Fruit fly (Drosophila melanogaster) whole organism, embryonic: Measurements from ENCODE around the gene CG32706.

ENCODE experiments used
- Adf1 ChIP-seq: fragments of 200-800 bp; sonication (Bioruptor generic); IDR thresholded peaks from 2 replicates; pipeline ENCODE4 v1.3.6; 2022; ENCODE audit warnings: missing biosample characterization, missing genetic modification characterization
- Aef1 ChIP-seq: fragments of 200-800 bp; sonication (Bioruptor generic); IDR thresholded peaks from 3 replicates; pipeline ENCODE4 v1.3.6; 2022; ENCODE audit warnings: missing biosample characterization, missing genetic modification characterization
- Atf-2 ChIP-seq: fragments of 200-800 bp; sonication (Bioruptor generic); optimal IDR thresholded peaks from 2 replicates; lab custom pipeline; 2016; ENCODE audit warnings: missing biosample characterization, missing genetic modification characterization
- B-H1 ChIP-seq: fragments of 200-800 bp; sonication (Bioruptor generic); IDR thresholded peaks from 3 replicates; pipeline ENCODE4 v1.3.6; 2022; ENCODE audit warnings: missing biosample characterization, missing genetic modification characterization
- Bgb ChIP-seq: fragments of 200-800 bp; sonication (Bioruptor generic); IDR thresholded peaks from 2 replicates; pipeline ENCODE4 v1.3.6; 2022; ENCODE audit warnings: missing biosample characterization, missing genetic modification characterization; ENCODE audit not compliant: partially characterized antibody
- CG10147 ChIP-seq: fragments of 200-800 bp; sonication (Bioruptor generic); optimal IDR thresholded peaks from 2 replicates; lab custom pipeline; 2019; ENCODE audit warnings: missing biosample characterization, mild to moderate bottlenecking, missing genetic modification characterization, moderate library complexity
- CG10209 ChIP-seq: fragments of 200-800 bp; sonication (Bioruptor generic); optimal IDR thresholded peaks from 3 replicates; lab custom pipeline; 2017; ENCODE audit warnings: missing biosample characterization, mild to moderate bottlenecking, missing genetic modification characterization, missing genetic modification reagents
- CG10462 ChIP-seq: fragments of 200-800 bp; sonication (Bioruptor generic); optimal IDR thresholded peaks from 2 replicates; lab custom pipeline; 2016; ENCODE audit warnings: missing biosample characterization, missing genetic modification characterization
- CG12391 ChIP-seq: fragments of 200-800 bp; sonication (Bioruptor generic); optimal IDR thresholded peaks from 3 replicates; lab custom pipeline; 2018; ENCODE audit warnings: missing biosample characterization, mild to moderate bottlenecking, missing genetic modification characterization, moderate library complexity
- CG12659 ChIP-seq: fragments of 200-800 bp; sonication (Bioruptor generic); optimal IDR thresholded peaks from 3 replicates; lab custom pipeline; 2017; ENCODE audit warnings: mild to moderate bottlenecking, missing biosample characterization, missing genetic modification reagents, missing genetic modification characterization
- CG12744 ChIP-seq: fragments of 200-800 bp; sonication (Bioruptor generic); optimal IDR thresholded peaks from 2 replicates; lab custom pipeline; 2016; ENCODE audit warnings: missing biosample characterization, missing genetic modification characterization
- CG14050 ChIP-seq: fragments of 200-800 bp; sonication (Bioruptor generic); IDR thresholded peaks from 3 replicates; pipeline ENCODE4 v1.3.6; 2022; ENCODE audit warnings: missing biosample characterization, missing genetic modification characterization
- CG15269 ChIP-seq: fragments of 200-800 bp; sonication (Bioruptor generic); optimal IDR thresholded peaks from 2 replicates; lab custom pipeline; 2018; ENCODE audit warnings: missing biosample characterization, mild to moderate bottlenecking, missing genetic modification characterization, moderate library complexity
- CG16813 ChIP-seq: fragments of 200-800 bp; sonication (Bioruptor generic); IDR thresholded peaks from 3 replicates; pipeline ENCODE4 v1.3.6; 2022; ENCODE audit warnings: missing biosample characterization, missing genetic modification characterization; ENCODE audit not compliant: partially characterized antibody
- CG17359 ChIP-seq: fragments of 200-800 bp; sonication (Bioruptor generic); optimal IDR thresholded peaks from 3 replicates; lab custom pipeline; 2018; ENCODE audit warnings: missing biosample characterization, mild to moderate bottlenecking, missing genetic modification characterization, moderate library complexity
- CG17361 ChIP-seq: fragments of 200-800 bp; sonication (Bioruptor generic); IDR thresholded peaks from 3 replicates; pipeline ENCODE4 v1.3.6; 2022; ENCODE audit warnings: missing biosample characterization, missing genetic modification characterization
- CG2712 ChIP-seq: fragments of 200-800 bp; optimal IDR thresholded peaks from 3 replicates; lab custom pipeline; 2019; ENCODE audit warnings: missing biosample characterization, mild to moderate bottlenecking, missing genetic modification characterization, moderate library complexity
- CG2875 ChIP-seq: fragments of 200-800 bp; sonication (Bioruptor generic); optimal IDR thresholded peaks from 2 replicates; lab custom pipeline; 2017; ENCODE audit warnings: missing biosample characterization, mild to moderate bottlenecking, missing genetic modification characterization, missing genetic modification reagents
- CG31224 ChIP-seq: fragments of 200-800 bp; sonication (Bioruptor generic); IDR thresholded peaks from 2 replicates; pipeline ENCODE4 v1.3.6; 2022; ENCODE audit warnings: missing biosample characterization, missing genetic modification characterization
- CG7556 ChIP-seq: fragments of 200-800 bp; sonication (Bioruptor generic); optimal IDR thresholded peaks from 2 replicates; lab custom pipeline; 2017; ENCODE audit warnings: missing biosample characterization, mild to moderate bottlenecking, missing genetic modification characterization
- CG9609 ChIP-seq: fragments of 200-800 bp; sonication (Bioruptor generic); optimal IDR thresholded peaks from 3 replicates; lab custom pipeline; 2016; ENCODE audit warnings: missing biosample characterization, missing genetic modification characterization
- CG9727 ChIP-seq: fragments of 200-800 bp; sonication (Bioruptor generic); optimal IDR thresholded peaks from 3 replicates; lab custom pipeline; 2017; ENCODE audit warnings: missing biosample characterization, mild to moderate bottlenecking, missing genetic modification characterization
- CG9932 ChIP-seq: fragments of 200-800 bp; sonication (Bioruptor generic); IDR thresholded peaks from 2 replicates; pipeline ENCODE4 v1.3.6; 2022; ENCODE audit warnings: missing biosample characterization, missing genetic modification characterization
- Drgx ChIP-seq: fragments of 200-800 bp; sonication (Bioruptor generic); IDR thresholded peaks from 2 replicates; pipeline ENCODE4 v1.3.6; 2022; ENCODE audit warnings: missing biosample characterization, missing genetic modification characterization
- Ets65A ChIP-seq: fragments of 200-800 bp; sonication (Bioruptor generic); peaks from one replicate; lab custom pipeline; 2016; ENCODE audit warnings: missing biosample characterization, missing genetic modification characterization
- Ets97D ChIP-seq: fragments of 200-800 bp; sonication (Bioruptor generic); optimal IDR thresholded peaks from 3 replicates; lab custom pipeline; 2016; ENCODE audit warnings: missing biosample characterization, missing genetic modification characterization
- Fer1 ChIP-seq: fragments of 200-800 bp; sonication (Bioruptor generic); optimal IDR thresholded peaks from 2 replicates; lab custom pipeline; 2017; ENCODE audit warnings: missing biosample characterization, mild to moderate bottlenecking, missing genetic modification characterization
- H15 ChIP-seq: fragments of 200-800 bp; sonication (Bioruptor generic); IDR thresholded peaks from 3 replicates; pipeline ENCODE4 v1.3.6; 2022; ENCODE audit warnings: missing biosample characterization, missing genetic modification characterization
- Jarid2 ChIP-seq: fragments of 200-800 bp; sonication (Bioruptor generic); optimal IDR thresholded peaks from 3 replicates; lab custom pipeline; 2017; ENCODE audit warnings: mild to moderate bottlenecking, missing biosample characterization, missing genetic modification reagents, missing genetic modification characterization
- Med ChIP-seq: fragments of 200-800 bp; sonication (Bioruptor generic); peaks from one replicate; lab custom pipeline; 2016; ENCODE audit warnings: missing biosample characterization, missing genetic modification characterization, mild to moderate bottlenecking, inconsistent platforms, moderate library complexity
- Myb ChIP-seq: fragments of 200-800 bp; sonication (Bioruptor generic); optimal IDR thresholded peaks from 2 replicates; lab custom pipeline; 2016; ENCODE audit warnings: missing biosample characterization, missing genetic modification characterization
- Scr ChIP-seq: fragments of 200-800 bp; sonication (Bioruptor generic); IDR thresholded peaks from 2 replicates; pipeline ENCODE4 v1.3.6; 2022; ENCODE audit warnings: missing biosample characterization, missing genetic modification characterization; ENCODE audit not compliant: partially characterized antibody
- Sin3A ChIP-seq: fragments of >200 bp; optimal IDR thresholded peaks from 2 replicates; lab custom pipeline; 2018
- Ssrp ChIP-seq: fragments of 200-800 bp; sonication (Bioruptor generic); optimal IDR thresholded peaks from 2 replicates; lab custom pipeline; 2018; ENCODE audit warnings: missing biosample characterization, mild to moderate bottlenecking, missing genetic modification characterization, moderate library complexity
- ab ChIP-seq: fragments of 200-800 bp; sonication (Bioruptor generic); optimal IDR thresholded peaks from 2 replicates; lab custom pipeline; 2016; ENCODE audit warnings: missing biosample characterization, missing genetic modification characterization
- ase ChIP-seq: fragments of 200-800 bp; sonication (Bioruptor generic); IDR thresholded peaks from 3 replicates; pipeline ENCODE4 v1.3.6; 2022; ENCODE audit warnings: missing biosample characterization, missing genetic modification characterization
- bigmax ChIP-seq: fragments of 200-800 bp; sonication (Bioruptor generic); optimal IDR thresholded peaks from 2 replicates; lab custom pipeline; 2018; ENCODE audit warnings: missing biosample characterization, mild to moderate bottlenecking, missing genetic modification characterization
- danr ChIP-seq: fragments of 200-800 bp; sonication (Bioruptor generic); IDR thresholded peaks from 2 replicates; pipeline ENCODE4 v1.3.6; 2022; ENCODE audit warnings: missing biosample characterization, missing genetic modification characterization
- grau ChIP-seq: fragments of 200-800 bp; optimal IDR thresholded peaks from 3 replicates; lab custom pipeline; 2019; ENCODE audit warnings: missing biosample characterization, mild to moderate bottlenecking, missing genetic modification characterization, moderate library complexity
- ham ChIP-seq: fragments of 200-800 bp; sonication (Bioruptor generic); IDR thresholded peaks from 2 replicates; pipeline ENCODE4 v1.3.6; 2022; ENCODE audit warnings: missing biosample characterization, missing genetic modification characterization
- knrl ChIP-seq: fragments of 200-800 bp; sonication (Bioruptor generic); IDR thresholded peaks from 3 replicates; pipeline ENCODE4 v1.3.6; 2022; ENCODE audit warnings: missing biosample characterization, missing genetic modification characterization; ENCODE audit not compliant: partially characterized antibody
- org-1 ChIP-seq: fragments of 200-800 bp; sonication (Bioruptor generic); optimal IDR thresholded peaks from 2 replicates; lab custom pipeline; 2017; ENCODE audit warnings: missing biosample characterization, missing genetic modification characterization
- row ChIP-seq: fragments of 200-800 bp; sonication (Bioruptor generic); IDR thresholded peaks from 3 replicates; pipeline ENCODE4 v1.3.6; 2022; ENCODE audit warnings: missing biosample characterization, missing genetic modification characterization
- salm ChIP-seq: fragments of 200-800 bp; sonication (Bioruptor generic); optimal IDR thresholded peaks from 2 replicates; lab custom pipeline; 2018; ENCODE audit warnings: missing biosample characterization, mild to moderate bottlenecking, missing genetic modification characterization
- sens-2 ChIP-seq: fragments of 200-800 bp; sonication (Bioruptor generic); IDR thresholded peaks from 2 replicates; pipeline ENCODE4 v1.3.6; 2022; ENCODE audit warnings: missing biosample characterization, missing genetic modification characterization
- seq ChIP-seq: fragments of 200-800 bp; sonication (Bioruptor generic); IDR thresholded peaks from 2 replicates; pipeline ENCODE4 v1.3.6; 2022; ENCODE audit warnings: missing biosample characterization, missing genetic modification characterization
- sqz ChIP-seq: fragments of 200-800 bp; sonication (Bioruptor generic); optimal IDR thresholded peaks from 3 replicates; lab custom pipeline; 2018; ENCODE audit warnings: missing biosample characterization, mild to moderate bottlenecking, missing genetic modification characterization
- vnd ChIP-seq: fragments of 200-800 bp; sonication (Bioruptor generic); IDR thresholded peaks from 3 replicates; pipeline ENCODE4 v1.3.6; 2022; ENCODE audit warnings: missing biosample characterization, missing genetic modification characterization; ENCODE audit not compliant: partially characterized antibody
- vvl ChIP-seq: fragments of 200-800 bp; sonication (Bioruptor generic); IDR thresholded peaks from 2 replicates; pipeline ENCODE4 v1.3.6; 2022; ENCODE audit warnings: missing biosample characterization, missing genetic modification characterization
- zf30C ChIP-seq: fragments of 200-800 bp; sonication (Bioruptor generic); optimal IDR thresholded peaks from 3 replicates; lab custom pipeline; 2018; ENCODE audit warnings: missing biosample characterization, mild to moderate bottlenecking, missing genetic modification characterization

The CG32706 gene

DNA sequence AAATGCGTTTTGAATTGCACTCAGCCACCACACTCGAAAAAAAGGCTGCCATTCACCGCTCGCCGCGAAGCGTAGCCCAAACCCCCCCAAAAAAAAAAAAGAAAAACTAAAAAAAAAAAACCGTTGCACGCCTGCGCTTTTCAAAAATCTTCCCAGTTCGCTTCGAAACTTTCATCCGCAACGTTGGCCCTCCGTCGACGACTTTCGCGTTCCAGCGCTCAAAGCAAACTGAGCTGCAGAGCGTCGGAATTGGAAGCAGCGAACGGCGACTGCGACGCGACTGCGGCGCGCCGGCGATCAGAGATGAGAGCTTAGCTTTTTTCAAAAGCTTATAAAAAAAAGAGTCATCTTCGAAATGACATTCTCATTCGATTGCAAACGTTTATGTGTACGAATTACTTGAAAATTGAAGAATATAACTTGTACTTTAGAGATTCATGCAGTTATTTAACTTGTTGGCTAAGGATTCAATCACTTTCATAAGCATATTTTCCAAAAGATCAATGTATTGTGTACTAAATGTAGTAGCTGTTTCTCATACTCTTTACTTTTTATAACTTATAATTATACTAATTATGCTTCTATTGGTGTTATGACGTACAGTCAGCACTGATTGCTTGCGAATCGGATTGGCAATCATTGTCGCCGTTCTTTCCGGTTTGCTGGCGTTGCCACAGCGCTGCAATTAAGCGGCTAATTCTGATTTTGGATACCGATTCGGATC, 19.0 kb upstream of the CG32706 start, which contains the start of gene CG15365 (continued):
- peak; percentile 47; the same call in 1 of the 2 replicates for TF ChIP-seq Drgx
- no peak for TF ChIP-seq danr (GFP tag; lab: Robert Waterston, UW)
- peak; percentile 9 for TF ChIP-seq CG15269 (tag; lab: Kevin White, UChicago)
- TF ChIP-seq Jarid2 (GFP tag; lab: Kevin White, UChicago) = peak; percentile 82
- peak; percentile 21; the same call in 1 of the 2 replicates for TF ChIP-seq vvl (GFP tag; lab: Robert Waterston, UW)
- no peak for TF ChIP-seq ase (GFP tag; lab: Robert Waterston, UW)
- peak; percentile 3 for TF ChIP-seq CG2712
- no peak for TF ChIP-seq Fer1 (GFP tag; lab: Kevin White, UChicago)
- peak; percentile 94 for TF ChIP-seq Adf1
- TF ChIP-seq CG9609 (GFP tag; lab: Kevin White, UChicago) = no peak
- peak; percentile 43 for TF ChIP-seq Myb
- peak; percentile 64 for TF ChIP-seq Ets65A
- TF ChIP-seq CG9932 = 0 out of 2 replicates have a peak, but pooled peaks have one; percentile 21
- peak; percentile 50; the same call in 1 of the 2 replicates for TF ChIP-seq Bgb (GFP tag; lab: Robert Waterston, UW)
- no peak for TF ChIP-seq Aef1 (GFP tag; lab: Robert Waterston, UW)
- peak; percentile 47 for TF ChIP-seq row (GFP tag; lab: Robert Waterston, UW)
- TF ChIP-seq knrl (GFP tag; lab: Robert Waterston, UW) = peak; percentile 32; the same call in 1 of the 3 replicates
- TF ChIP-seq sqz (GFP tag; lab: Kevin White, UChicago) = peak; percentile 58
- TF ChIP-seq CG17359 (tag; lab: Kevin White, UChicago) = peak; percentile 35
- no peak for TF ChIP-seq CG14050 (GFP tag; lab: Robert Waterston, UW)
- TF ChIP-seq CG7556 (GFP tag; lab: Kevin White, UChicago) = no peak
- TF ChIP-seq Ets97D (GFP tag; lab: Kevin White, UChicago) = no peak
- TF ChIP-seq CG17361 = 0 out of 3 replicates have a peak, but pooled peaks have one; percentile 9
- no peak for TF ChIP-seq CG12391 (tag; lab: Kevin White, UChicago)
- peak; percentile 32; the same call in 1 of the 3 replicates for TF ChIP-seq CG16813 (GFP tag; lab: Robert Waterston, UW)
- TF ChIP-seq Med (GFP tag; lab: Kevin White, UChicago) = peak; percentile 25

dm6 chrX:9068822-9069221, 18.1 kb upstream of the CG32706 start:
- TF ChIP-seq Ssrp (tag; lab: Kevin White, UChicago) = no peak
- no peak for TF ChIP-seq CG2875 (GFP tag; lab: Kevin White, UChicago)
- TF ChIP-seq CG10462 = no peak
- TF ChIP-seq org-1 = no peak
- TF ChIP-seq H15 = no peak
- no peak for TF ChIP-seq zf30C (GFP tag; lab: Kevin White, UChicago)
- TF ChIP-seq sens-2 = no peak
- no peak for TF ChIP-seq grau (tag; lab: Kevin White, UChicago)
- TF ChIP-seq CG12659 (GFP tag; lab: Kevin White, UChicago) = no peak
- no peak for TF ChIP-seq Scr
- TF ChIP-seq salm (tag; lab: Kevin White, UChicago) = no peak
- TF ChIP-seq Atf-2 = no peak
- no peak for TF ChIP-seq bigmax (GFP tag; lab: Kevin White, UChicago)
- TF ChIP-seq Sin3A = no peak
- TF ChIP-seq ham (GFP tag; lab: Robert Waterston, UW) = no peak
- no peak for TF ChIP-seq B-H1 (GFP tag; lab: Robert Waterston, UW)
- TF ChIP-seq ab = no peak
- no peak for TF ChIP-seq seq (GFP tag; lab: Robert Waterston, UW)
- TF ChIP-seq CG10147 (GFP tag; lab: Kevin White, UChicago) = no peak
- no peak for TF ChIP-seq CG7556 (GFP tag; lab: Kevin White, UChicago)
- TF ChIP-seq CG10209 (GFP tag; lab: Kevin White, UChicago) = no peak
- TF ChIP-seq vnd (GFP tag; lab: Robert Waterston, UW) = no peak
- no peak for TF ChIP-seq CG12744 (GFP tag; lab: Kevin White, UChicago)
- TF ChIP-seq Med (GFP tag; lab: Kevin White, UChicago) = peak; percentile 88
- TF ChIP-seq CG9727 = no peak
- no peak for TF ChIP-seq CG31224 (GFP tag; lab: Robert Waterston, UW)
